Comparison of ENCODE assay signal across 1 fruit fly cellular context in the genomic region with DNA sequence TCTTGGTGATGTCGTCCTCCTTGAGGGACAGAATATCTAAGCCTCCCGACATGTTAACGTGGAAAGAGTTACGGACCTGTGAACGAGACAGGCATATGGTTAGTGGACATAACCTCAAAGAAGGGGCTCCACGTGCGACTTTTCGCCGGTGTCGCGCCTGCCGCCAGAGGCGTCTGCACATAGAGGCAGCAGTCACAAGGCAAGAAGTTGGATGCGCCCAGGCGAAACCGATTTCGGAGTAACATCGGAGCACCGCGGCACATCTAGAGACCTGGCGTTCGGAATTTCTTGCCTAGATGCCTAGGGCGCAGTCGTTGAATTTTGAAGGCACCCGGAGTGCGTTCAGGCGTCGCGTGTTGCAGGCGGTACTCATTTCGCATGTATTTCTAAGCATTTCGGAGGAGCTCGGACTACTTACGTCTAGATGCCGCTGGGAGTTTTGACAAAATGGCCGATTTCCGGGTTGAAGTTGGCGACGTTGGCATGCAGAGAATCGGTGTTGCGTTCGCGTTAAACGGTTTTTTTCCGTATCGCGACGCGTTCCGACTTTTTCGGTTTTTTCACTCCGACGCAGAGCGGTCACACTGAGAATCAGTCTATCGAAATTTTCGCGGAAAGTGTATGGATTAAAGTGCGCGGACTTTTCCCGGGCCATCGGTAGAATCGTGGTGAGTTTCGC.
TF ChIP-seq lines count a peak whose summit lies in the region.

Gene sta (minus strand): TSS at position 574 of the 679 bp plus-strand sequence.
Gene inc (plus strand): TSS at position 640 of the 679 bp plus-strand sequence.

TF ChIP-seq in whole organism, embryonic, 481 proteins besides CTCF, POLR2A, EP300 and RAD21 (continued from another document):
- TF ChIP-seq CG12299 (tag; optimal IDR thresholded peaks at IDR 0.05; lab: Kevin White, UChicago) (peak; percentile 66), Sin3A (optimal IDR thresholded peaks at IDR 0.05; lab: Kevin White, UChicago) (peak; percentile 39), br (optimal IDR thresholded peaks at IDR 0.05; lab: Kevin White, UChicago) (no peak), Ptx1 (GFP tag; IDR thresholded peaks at IDR 0.05; lab: Robert Waterston, UW) (no peak), crol (GFP tag; IDR thresholded peaks at IDR 0.05; lab: Robert Waterston, UW) (no peak), Stat92E (GFP tag; optimal IDR thresholded peaks at IDR 0.05; lab: Kevin White, UChicago) (peak in 1 of 3 experiments; percentile 82), CG9609 (GFP tag; optimal IDR thresholded peaks at IDR 0.05; lab: Kevin White, UChicago) (peak; percentile 21), CG7963 (GFP tag; IDR thresholded peaks at IDR 0.05; lab: Robert Waterston, UW; ENCODE audit: partially characterized antibody) (no peak), bab2 (GFP tag; optimal IDR thresholded peaks at IDR 0.05; lab: Kevin White, UChicago) (no peak), Usf (GFP tag; optimal IDR thresholded peaks at IDR 0.05; lab: Kevin White, UChicago) (no peak), CG10209 (GFP tag; optimal IDR thresholded peaks at IDR 0.05; lab: Kevin White, UChicago) (peak; percentile 69), Neu2 (GFP tag; optimal IDR thresholded peaks at IDR 0.05; lab: Kevin White, UChicago; ENCODE audit: borderline replicate concordance) (no peak), CG30020 (tag; optimal IDR thresholded peaks at IDR 0.05; lab: Kevin White, UChicago) (peak; percentile 26), disco-r (GFP tag; optimal IDR thresholded peaks at IDR 0.05; lab: Kevin White, UChicago) (no peak), CG8281 (tag; optimal IDR thresholded peaks at IDR 0.05; lab: Kevin White, UChicago) (no peak), yki (optimal IDR thresholded peaks at IDR 0.05; lab: Kevin White, UChicago) (no peak), CG4730 (GFP tag; IDR thresholded peaks at IDR 0.05; lab: Robert Waterston, UW) (no peak), Optix (GFP tag; IDR thresholded peaks at IDR 0.05; lab: Robert Waterston, UW) (0 out of 3 replicates have a peak, but pooled peaks have one; percentile 41), CG9817 (tag; optimal IDR thresholded peaks at IDR 0.05; lab: Kevin White, UChicago) (peak; percentile 52), CG8765 (GFP tag; IDR thresholded peaks at IDR 0.05; lab: Robert Waterston, UW) (no peak), CG7839 (tag; optimal IDR thresholded peaks at IDR 0.05; lab: Kevin White, UChicago) (peak; percentile 61), org-1 (GFP tag; optimal IDR thresholded peaks at IDR 0.05; lab: Kevin White, UChicago) (peak; percentile 59), pb (GFP tag; optimal IDR thresholded peaks at IDR 0.05; lab: Kevin White, UChicago) (peak; percentile 53), sob (GFP tag; IDR thresholded peaks at IDR 0.05; lab: Robert Waterston, UW) (peak; percentile 78), CG3065 (GFP tag; optimal IDR thresholded peaks at IDR 0.05; lab: Kevin White, UChicago) (no peak), CG11560 (tag; IDR thresholded peaks at IDR 0.05; lab: Robert Waterston, UW) (no peak), CG14667 (GFP tag; IDR thresholded peaks at IDR 0.05; lab: Robert Waterston, UW) (no peak)
